Fruit fly (Drosophila melanogaster): ENCODE results near the gene Jon65Ai.
A peak's percentile ranks its signal among the peaks of the same experiment; 100 is the strongest.

Gene Jon65Ai

dm6 chr3L:6062860-6063607, 8.8 kb upstream of the Jon65Ai start, which contains the start of gene CG10472:
TSS of gene CG10472 (minus strand) at chr3L:6062910.
- peak; percentile 24 for TF ChIP-seq noc (tag; optimal IDR thresholded peaks at IDR 0.05)

- TF ChIP-seq noc (tag; optimal IDR thresholded peaks at IDR 0.05): no peak
These were observed 4.9 kb upstream of the Jon65Ai start, which contains the start of gene CG6592 for dm6 chr3L:6059062-6059708. TSS of gene CG6592 (plus strand) at chr3L:6059658.

- TF ChIP-seq noc (tag; optimal IDR thresholded peaks at IDR 0.05): no peak
These were observed 560 bp upstream of the Jon65Ai start, which contains the start of gene tant for dm6 chr3L:6054803-6055202. TSS of gene tant (plus strand) at chr3L:6055136.

dm6 chr3L:6052021-6052420, 2.2 kb downstream of the Jon65Ai start, which contains the start of gene Jon65Aii:
TSS of gene Jon65Aii (plus strand) at chr3L:6052321.
- TF ChIP-seq noc (tag; optimal IDR thresholded peaks at IDR 0.05): peak; percentile 5

dm6 chr3L:6050230-6050807, 3.9 kb downstream of the Jon65Ai start, which contains the start of gene Jon65Aiii:
TSS of gene Jon65Aiii (plus strand) at chr3L:6050757.
- TF ChIP-seq noc (tag; optimal IDR thresholded peaks at IDR 0.05): peak; percentile 74

- TF ChIP-seq noc (tag; optimal IDR thresholded peaks at IDR 0.05): peak; percentile 62
These were observed 15.5 kb downstream of the Jon65Ai start, which contains the start of gene Jon65Aiv for dm6 chr3L:6038720-6039205. TSS of gene Jon65Aiv (plus strand) at chr3L:6039155.

dm6 chr3L:6036811-6037210, 17.4 kb downstream of the Jon65Ai start, which contains the start of gene CG6462:
TSS of gene CG6462 (plus strand) at chr3L:6037111.
- TF ChIP-seq noc (tag; optimal IDR thresholded peaks at IDR 0.05): no peak

dm6 chr3L:6036141-6036540, 18.1 kb downstream of the Jon65Ai start:
- TF ChIP-seq noc (tag; optimal IDR thresholded peaks at IDR 0.05): no peak

dm6 chr3L:6034916-6035315, 19.3 kb downstream of the Jon65Ai start, which contains the start of gene yip7:
TSS of gene yip7 (plus strand) at chr3L:6035216.
- no peak for TF ChIP-seq noc (tag; optimal IDR thresholded peaks at IDR 0.05)

- TF ChIP-seq noc (tag; optimal IDR thresholded peaks at IDR 0.05): no peak
These were observed 19.7 kb downstream of the Jon65Ai start, which contains the start of gene CG10477 for dm6 chr3L:6034511-6034910. TSS of gene CG10477 (minus strand) at chr3L:6034611.

- no peak for TF ChIP-seq noc (tag; optimal IDR thresholded peaks at IDR 0.05)
These were observed 21.2 kb downstream of the Jon65Ai start for dm6 chr3L:6033008-6033407.

dm6 chr3L:6022142-6022541, 32.1 kb downstream of the Jon65Ai start:
- TF ChIP-seq noc (tag; optimal IDR thresholded peaks at IDR 0.05): no peak

dm6 chr3L:6012950-6013349, 41.3 kb downstream of the Jon65Ai start:
- TF ChIP-seq noc (tag; optimal IDR thresholded peaks at IDR 0.05): no peak

- TF ChIP-seq noc (tag; optimal IDR thresholded peaks at IDR 0.05): no peak
These were observed 43.3 kb downstream of the Jon65Ai start, which contains the start of gene alphaKap4 for dm6 chr3L:6010921-6011320. TSS of gene alphaKap4 (minus strand) at chr3L:6011021.
